Comparison of ENCODE assay signal across 2 fruit fly cellular contexts in genomic region chr2L:19325420-19325819, dm6.
TF ChIP-seq lines count a peak whose summit lies in the region.

No protein-coding gene starts in this region.

TF ChIP-seq in whole organism, embryonic, 481 proteins besides CTCF, POLR2A, EP300 and RAD21 (continued from another document and continues in another):
- TF ChIP-seq nmo (GFP tag; optimal IDR thresholded peaks at IDR 0.05; lab: Kevin White, UChicago): peak; percentile 6
- no peak for TF ChIP-seq pum (GFP tag; optimal IDR thresholded peaks at IDR 0.05; lab: Kevin White, UChicago)
- no peak for TF ChIP-seq CG17186 (GFP tag; optimal IDR thresholded peaks at IDR 0.05; lab: Kevin White, UChicago)
- no peak for TF ChIP-seq CG12219 (GFP tag; optimal IDR thresholded peaks at IDR 0.05; lab: Kevin White, UChicago)
- TF ChIP-seq pnt (GFP tag; optimal IDR thresholded peaks at IDR 0.05; lab: Kevin White, UChicago): no peak
- no peak for TF ChIP-seq CG7745 (tag; optimal IDR thresholded peaks at IDR 0.05; lab: Kevin White, UChicago)
- TF ChIP-seq Doc2 (GFP tag; IDR thresholded peaks at IDR 0.05; lab: Robert Waterston, UW): no peak
- no peak for TF ChIP-seq yki (optimal IDR thresholded peaks at IDR 0.05; lab: Kevin White, UChicago)
- TF ChIP-seq CG4282 (GFP tag; optimal IDR thresholded peaks at IDR 0.05; lab: Kevin White, UChicago): no peak
- no peak for TF ChIP-seq CG7786 (GFP tag; optimal IDR thresholded peaks at IDR 0.05; lab: Kevin White, UChicago)
- no peak for TF ChIP-seq BtbVII (GFP tag; optimal IDR thresholded peaks at IDR 0.05; lab: Kevin White, UChicago)
- no peak for TF ChIP-seq CG15514 (GFP tag; optimal IDR thresholded peaks at IDR 0.05; lab: Kevin White, UChicago)
- TF ChIP-seq inv (GFP tag; IDR thresholded peaks at IDR 0.05; lab: Robert Waterston, UW; ENCODE audit: partially characterized antibody): no peak
- no peak for TF ChIP-seq fd102C (GFP tag; optimal IDR thresholded peaks at IDR 0.05; lab: Kevin White, UChicago)
- TF ChIP-seq CG17385 (GFP tag; optimal IDR thresholded peaks at IDR 0.05; lab: Kevin White, UChicago): no peak
- TF ChIP-seq vfl (GFP tag; optimal IDR thresholded peaks at IDR 0.05; lab: Kevin White, UChicago): no peak
- no peak for TF ChIP-seq Hr39 (optimal IDR thresholded peaks at IDR 0.05; lab: Kevin White, UChicago)
- peak; percentile 15 for TF ChIP-seq CG18262 (tag; optimal IDR thresholded peaks at IDR 0.05; lab: Kevin White, UChicago)
- no peak for TF ChIP-seq Awh (GFP tag; IDR thresholded peaks at IDR 0.05; lab: Robert Waterston, UW)
- TF ChIP-seq bsh (GFP tag; optimal IDR thresholded peaks at IDR 0.05; lab: Kevin White, UChicago): peak in 1 of 2 experiments; percentile 24
- no peak for TF ChIP-seq schlank (tag; optimal IDR thresholded peaks at IDR 0.05; lab: Kevin White, UChicago)
- TF ChIP-seq Dp (GFP tag; optimal IDR thresholded peaks at IDR 0.05; lab: Kevin White, UChicago): no peak
- no peak for TF ChIP-seq Adf1 (GFP tag; IDR thresholded peaks at IDR 0.05; lab: Robert Waterston, UW)
- no peak for TF ChIP-seq CG13894 (tag; optimal IDR thresholded peaks at IDR 0.05; lab: Kevin White, UChicago)
- no peak for TF ChIP-seq croc (GFP tag; conservative IDR thresholded peaks at IDR 0.05; lab: Robert Waterston, UW)
- no peak for TF ChIP-seq ERR (GFP tag; optimal IDR thresholded peaks at IDR 0.05; lab: Kevin White, UChicago)
- TF ChIP-seq PHDP (tag; optimal IDR thresholded peaks at IDR 0.05; lab: Kevin White, UChicago): no peak
- no peak for TF ChIP-seq cwo (GFP tag; optimal IDR thresholded peaks at IDR 0.05; lab: Kevin White, UChicago)
- no peak for TF ChIP-seq prd (optimal IDR thresholded peaks at IDR 0.05; lab: Kevin White, UChicago)
- TF ChIP-seq prd (GFP tag; IDR thresholded peaks at IDR 0.05; lab: Robert Waterston, UW): peak; percentile 35; the same call in 1 of the 3 replicates
- TF ChIP-seq zen2 (GFP tag; IDR thresholded peaks at IDR 0.05; lab: Robert Waterston, UW; ENCODE audit: partially characterized antibody): no peak
- no peak for TF ChIP-seq CG18476 (GFP tag; optimal IDR thresholded peaks at IDR 0.05; lab: Kevin White, UChicago)
- no peak for TF ChIP-seq Neu2 (GFP tag; optimal IDR thresholded peaks at IDR 0.05; lab: Kevin White, UChicago; ENCODE audit: borderline replicate concordance)
- no peak for TF ChIP-seq dpn (GFP tag; optimal IDR thresholded peaks at IDR 0.05; lab: Kevin White, UChicago)
- TF ChIP-seq pfk (GFP tag; optimal IDR thresholded peaks at IDR 0.05; lab: Kevin White, UChicago): no peak
- no peak for TF ChIP-seq sqz (GFP tag; optimal IDR thresholded peaks at IDR 0.05; lab: Kevin White, UChicago)
- no peak for TF ChIP-seq salm (tag; optimal IDR thresholded peaks at IDR 0.05; lab: Kevin White, UChicago)
- TF ChIP-seq kah (GFP tag; optimal IDR thresholded peaks at IDR 0.05; lab: Kevin White, UChicago): no peak
- TF ChIP-seq Sox102F (GFP tag; optimal IDR thresholded peaks at IDR 0.05; lab: Kevin White, UChicago): peak; percentile 44
- peak; percentile 24; the same call in 2 of the 3 replicates for TF ChIP-seq row (GFP tag; IDR thresholded peaks at IDR 0.05; lab: Robert Waterston, UW)
- peak; percentile 25 for TF ChIP-seq unpg (GFP tag; optimal IDR thresholded peaks at IDR 0.05; lab: Kevin White, UChicago)
- peak; percentile 16; the same call in 1 of the 2 replicates for TF ChIP-seq lmd (GFP tag; IDR thresholded peaks at IDR 0.05; lab: Robert Waterston, UW)
- TF ChIP-seq CG1602 (GFP tag; optimal IDR thresholded peaks at IDR 0.05; lab: Kevin White, UChicago): no peak
- TF ChIP-seq CG7839 (tag; optimal IDR thresholded peaks at IDR 0.05; lab: Kevin White, UChicago): peak; percentile 21
- no peak for TF ChIP-seq fd3F (GFP tag; optimal IDR thresholded peaks at IDR 0.05; lab: Kevin White, UChicago)
- no peak for TF ChIP-seq cato (GFP tag; optimal IDR thresholded peaks at IDR 0.05; lab: Kevin White, UChicago; ENCODE audit: borderline replicate concordance)
- no peak for TF ChIP-seq CG1647 (GFP tag; optimal IDR thresholded peaks at IDR 0.05; lab: Kevin White, UChicago)
- TF ChIP-seq cad (GFP tag; optimal IDR thresholded peaks at IDR 0.05; lab: Kevin White, UChicago): no peak
- TF ChIP-seq CG9876 (GFP tag; optimal IDR thresholded peaks at IDR 0.05; lab: Kevin White, UChicago): no peak
- no peak for TF ChIP-seq mirr (GFP tag; optimal IDR thresholded peaks at IDR 0.05; lab: Kevin White, UChicago)
- TF ChIP-seq rib (GFP tag; IDR thresholded peaks at IDR 0.05; lab: Robert Waterston, UW): no peak
- peak; percentile 12 for TF ChIP-seq CG2678 (tag; optimal IDR thresholded peaks at IDR 0.05; lab: Kevin White, UChicago)
- TF ChIP-seq lilli (GFP tag; optimal IDR thresholded peaks at IDR 0.05; lab: Kevin White, UChicago): no peak
- no peak for TF ChIP-seq otp (GFP tag; IDR thresholded peaks at IDR 0.05; lab: Robert Waterston, UW)
- no peak for TF ChIP-seq CG14014 (GFP tag; IDR thresholded peaks at IDR 0.05; lab: Robert Waterston, UW)
- TF ChIP-seq pita (GFP tag; optimal IDR thresholded peaks at IDR 0.05; lab: Kevin White, UChicago): no peak
- no peak for TF ChIP-seq Bgb (GFP tag; IDR thresholded peaks at IDR 0.05; lab: Robert Waterston, UW; ENCODE audit: partially characterized antibody)
- TF ChIP-seq phol (tag; optimal IDR thresholded peaks at IDR 0.05; lab: Kevin White, UChicago): peak; percentile 39
- TF ChIP-seq CG32767 (GFP tag; IDR thresholded peaks at IDR 0.05; lab: Robert Waterston, UW): no peak
- no peak for TF ChIP-seq slp2 (GFP tag; optimal IDR thresholded peaks at IDR 0.05; lab: Kevin White, UChicago)
- no peak for TF ChIP-seq scrt (GFP tag; optimal IDR thresholded peaks at IDR 0.05; lab: Kevin White, UChicago)
- TF ChIP-seq ara (GFP tag; IDR thresholded peaks at IDR 0.05; lab: Robert Waterston, UW): no peak
- TF ChIP-seq MBD-R2 (GFP tag; IDR thresholded peaks at IDR 0.05; lab: Robert Waterston, UW): no peak
- no peak for TF ChIP-seq CG2199 (GFP tag; IDR thresholded peaks at IDR 0.05; lab: Robert Waterston, UW)
- peak; percentile 30 for TF ChIP-seq CG14710 (tag; optimal IDR thresholded peaks at IDR 0.05; lab: Kevin White, UChicago)
- TF ChIP-seq Trl (optimal IDR thresholded peaks at IDR 0.05; lab: Kevin White, UChicago): no peak
- TF ChIP-seq Trl (GFP tag; optimal IDR thresholded peaks at IDR 0.05; lab: Kevin White, UChicago): no peak
- TF ChIP-seq CG17612 (GFP tag; IDR thresholded peaks at IDR 0.05; lab: Robert Waterston, UW): no peak
- no peak for TF ChIP-seq Nf-YC (tag; optimal IDR thresholded peaks at IDR 0.05; lab: Kevin White, UChicago)

TF ChIP-seq in whole organism, prepupa, 60 proteins besides CTCF, POLR2A, EP300 and RAD21 (continued from another document):
- TF ChIP-seq CG11294 (GFP tag; IDR thresholded peaks at IDR 0.05; lab: Robert Waterston, UW): no peak
- peak; percentile 76 for TF ChIP-seq CG4318 (GFP tag; optimal IDR thresholded peaks at IDR 0.05; lab: Kevin White, UChicago)
- peak; percentile 66 for TF ChIP-seq Gug (GFP tag; IDR thresholded peaks at IDR 0.05; lab: Robert Waterston, UW)
- no peak for TF ChIP-seq CG16779 (tag; optimal IDR thresholded peaks at IDR 0.05; lab: Kevin White, UChicago)
- peak; percentile 88 for TF ChIP-seq eg (GFP tag; IDR thresholded peaks at IDR 0.05; lab: Robert Waterston, UW)
- TF ChIP-seq Ets96B (tag; optimal IDR thresholded peaks at IDR 0.05; lab: Kevin White, UChicago): peak; percentile 69
- TF ChIP-seq spab (GFP tag; optimal IDR thresholded peaks at IDR 0.05; lab: Kevin White, UChicago): peak; percentile 49
- TF ChIP-seq Sox15 (GFP tag; optimal IDR thresholded peaks at IDR 0.05; lab: Kevin White, UChicago): peak; percentile 22
- TF ChIP-seq fd59A (GFP tag; optimal IDR thresholded peaks at IDR 0.05; lab: Kevin White, UChicago): peak; percentile 36
- TF ChIP-seq Ets21C (GFP tag; optimal IDR thresholded peaks at IDR 0.05; lab: Kevin White, UChicago): peak; percentile 15
- peak; percentile 54 for TF ChIP-seq CG10669 (GFP tag; optimal IDR thresholded peaks at IDR 0.05; lab: Kevin White, UChicago)
- peak; percentile 12 for TF ChIP-seq Sox102F (GFP tag; optimal IDR thresholded peaks at IDR 0.05; lab: Kevin White, UChicago)
- peak; percentile 43 for TF ChIP-seq CG6792 (GFP tag; optimal IDR thresholded peaks at IDR 0.05; lab: Kevin White, UChicago)
- TF ChIP-seq vri (GFP tag; optimal IDR thresholded peaks at IDR 0.05; lab: Kevin White, UChicago): peak; percentile 0
- peak; percentile 52 for TF ChIP-seq esn (GFP tag; optimal IDR thresholded peaks at IDR 0.05; lab: Kevin White, UChicago)
- TF ChIP-seq ss (GFP tag; optimal IDR thresholded peaks at IDR 0.05; lab: Kevin White, UChicago): peak in 1 of 2 experiments; percentile 23
- TF ChIP-seq Met (GFP tag; optimal IDR thresholded peaks at IDR 0.05; lab: Kevin White, UChicago): peak; percentile 48
- TF ChIP-seq Eip78C (GFP tag; lab: Kevin White, UChicago): peak; percentile 95
- TF ChIP-seq CG8119 (GFP tag; IDR thresholded peaks at IDR 0.05; lab: Robert Waterston, UW): peak; percentile 84
- TF ChIP-seq CG3032 (tag; optimal IDR thresholded peaks at IDR 0.05; lab: Kevin White, UChicago): peak; percentile 60
- TF ChIP-seq fkh (GFP tag; optimal IDR thresholded peaks at IDR 0.05; lab: Kevin White, UChicago): no peak
- peak; percentile 75 for TF ChIP-seq OdsH (GFP tag; optimal IDR thresholded peaks at IDR 0.05; lab: Kevin White, UChicago)
- TF ChIP-seq fd85E (GFP tag; optimal IDR thresholded peaks at IDR 0.05; lab: Kevin White, UChicago): no peak
- TF ChIP-seq Hr38 (GFP tag; optimal IDR thresholded peaks at IDR 0.05; lab: Kevin White, UChicago): no peak
- peak; percentile 49 for TF ChIP-seq cyc (GFP tag; optimal IDR thresholded peaks at IDR 0.05; lab: Kevin White, UChicago)
- no peak for TF ChIP-seq CG6854 (GFP tag; optimal IDR thresholded peaks at IDR 0.05; lab: Kevin White, UChicago)
- peak; percentile 32 for TF ChIP-seq CG11762 (GFP tag; optimal IDR thresholded peaks at IDR 0.05; lab: Kevin White, UChicago; ENCODE audit: insufficient read depth)
- TF ChIP-seq CG6163 (GFP tag; IDR thresholded peaks at IDR 0.05; lab: Robert Waterston, UW): peak; percentile 84
- TF ChIP-seq dsx (GFP tag; optimal IDR thresholded peaks at IDR 0.05; lab: Kevin White, UChicago; ENCODE audit: poor library complexity, severe bottlenecking): peak; percentile 44
- TF ChIP-seq dac (GFP tag; optimal IDR thresholded peaks at IDR 0.05; lab: Kevin White, UChicago): peak; percentile 69
- TF ChIP-seq net (GFP tag; optimal IDR thresholded peaks at IDR 0.05; lab: Kevin White, UChicago): peak; percentile 63
- peak; percentile 81 for TF ChIP-seq svp (GFP tag; lab: Kevin White, UChicago)
- TF ChIP-seq Eip93F (GFP tag; optimal IDR thresholded peaks at IDR 0.05; lab: Kevin White, UChicago): no peak
- peak; percentile 38 for TF ChIP-seq CG6808 (GFP tag; optimal IDR thresholded peaks at IDR 0.05; lab: Kevin White, UChicago)
- peak; percentile 62 for TF ChIP-seq Eip75B (GFP tag; optimal IDR thresholded peaks at IDR 0.05; lab: Kevin White, UChicago)
- TF ChIP-seq topi (GFP tag; optimal IDR thresholded peaks at IDR 0.05; lab: Kevin White, UChicago): peak; percentile 59
- peak; percentile 67 for TF ChIP-seq CG10631 (GFP tag; optimal IDR thresholded peaks at IDR 0.05; lab: Kevin White, UChicago)
